Fruit fly (Drosophila melanogaster): ENCODE data around the gene Cpr92A.

DNA sequence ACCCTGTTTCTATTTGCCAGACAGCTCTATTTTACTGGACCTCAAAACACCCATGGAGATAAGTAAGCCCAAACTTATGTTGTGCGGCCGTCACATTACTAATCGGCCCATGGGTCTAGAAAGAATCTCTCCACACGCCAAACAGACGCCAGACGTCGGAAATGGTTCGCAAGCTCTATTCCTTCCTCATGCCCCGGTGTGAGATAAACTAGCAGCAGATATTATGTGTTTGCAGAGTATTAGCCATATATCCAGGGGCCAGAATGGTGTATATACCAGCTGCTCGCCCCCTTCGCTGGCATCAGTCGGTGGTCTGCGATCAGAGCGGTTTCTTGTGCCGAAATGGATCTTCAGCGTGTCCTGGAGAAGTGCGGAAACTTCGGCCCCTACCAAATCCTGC is 11.2 kb upstream of the Cpr92A start, which contains the start of gene CG17752:
- TF ChIP-seq Dll (optimal IDR thresholded peaks at IDR 0.05) (no peak), pan (optimal IDR thresholded peaks at IDR 0.05) (no peak), psq (optimal IDR thresholded peaks at IDR 0.05) (no peak), usp (GFP tag; optimal IDR thresholded peaks at IDR 0.05) (no peak), EcR (GFP tag; optimal IDR thresholded peaks at IDR 0.05) (no peak), CG8478 (optimal IDR thresholded peaks at IDR 0.05) (no peak)
